Worm (Caenorhabditis elegans): Measurements from ENCODE around the gene dhcr-24.

dhcr-24 gene

DNA sequence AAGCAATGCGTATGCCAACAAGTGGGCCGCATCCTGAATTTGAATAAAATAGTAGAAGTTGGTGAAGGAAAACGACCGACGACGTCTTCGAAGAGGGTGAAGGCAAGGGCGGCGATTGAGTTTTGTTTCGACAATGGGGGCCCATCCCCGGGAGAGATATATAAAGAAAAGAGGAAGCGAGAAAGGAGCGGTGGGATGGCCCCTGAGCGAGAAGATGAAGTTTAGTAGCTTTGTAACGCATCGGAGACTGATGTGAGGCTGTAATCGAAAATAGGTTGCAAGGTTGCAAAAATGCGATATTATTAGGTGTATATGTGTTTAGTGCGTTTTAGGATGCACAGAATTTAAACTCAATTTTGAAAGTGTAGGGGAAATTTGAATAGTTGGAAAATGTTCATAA lies 41.3 kb downstream of the dhcr-24 start:
- TF ChIP-seq flt-1 (GFP tag; IDR thresholded peaks at IDR 0.05) (no peak), tbx-37 (GFP tag; conservative IDR thresholded peaks at IDR 0.05) (no peak), sea-1 (GFP tag; conservative IDR thresholded peaks at IDR 0.05) (no peak), ama-1 (optimal IDR thresholded peaks at IDR 0.05) (no peak), tra-4 (tag; optimal IDR thresholded peaks at IDR 0.05) (no peak), pes-1 (GFP tag; IDR thresholded peaks at IDR 0.05) (no peak), hmbx-1 (tag; optimal IDR thresholded peaks at IDR 0.05) (no peak), F13C5.2 (tag; optimal IDR thresholded peaks at IDR 0.05) (no peak), hmg-4 (GFP tag; optimal IDR thresholded peaks at IDR 0.05) (no peak), aly-1 (tag; optimal IDR thresholded peaks at IDR 0.05) (no peak), scrt-1 (GFP tag; IDR thresholded peaks at IDR 0.05) (no peak), hnd-1 (tag; optimal IDR thresholded peaks at IDR 0.05) (no peak)

ce11 chrX:2520461-2520860 lies 43.5 kb downstream of the dhcr-24 start:
- TF ChIP-seq scrt-1 (GFP tag; IDR thresholded peaks at IDR 0.05) (no peak), hmg-4 (GFP tag; optimal IDR thresholded peaks at IDR 0.05) (peak; percentile 32)

DNA sequence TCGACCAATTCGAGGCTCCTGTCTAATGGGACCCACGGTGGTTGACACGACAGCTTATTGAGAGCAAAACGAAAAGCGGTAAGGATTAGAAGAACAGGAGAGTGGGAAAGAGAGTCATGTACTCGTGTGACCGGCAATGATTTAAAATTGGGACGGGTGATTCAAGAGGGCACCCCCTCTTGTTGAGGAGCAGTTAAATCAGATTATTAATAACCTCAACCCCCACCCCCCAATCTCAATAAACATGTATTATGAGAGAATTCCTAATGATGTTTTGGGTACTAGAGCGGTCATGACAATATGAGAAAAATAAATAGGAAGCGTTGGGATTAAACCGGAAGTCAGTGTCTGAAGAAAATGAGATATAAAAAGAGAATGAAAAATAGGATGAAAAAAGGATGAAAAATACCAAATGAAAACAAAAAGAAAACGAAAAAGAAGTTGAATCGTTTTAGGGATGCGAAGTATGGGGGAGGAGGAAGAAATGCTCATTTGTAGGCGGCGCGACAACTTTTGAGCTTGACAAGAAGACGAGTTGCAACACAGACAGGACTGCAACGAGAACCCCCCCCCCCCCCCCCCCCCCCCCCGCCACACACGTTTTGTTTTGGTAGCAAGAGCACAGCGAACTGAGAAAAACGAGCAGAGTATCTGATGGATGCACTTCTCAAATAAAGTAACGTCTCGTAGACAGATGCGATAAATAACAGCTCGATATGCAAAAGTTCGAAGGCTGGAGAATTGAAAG lies 46.8 kb downstream of the dhcr-24 start:
- TF ChIP-seq B0310.2 (tag; optimal IDR thresholded peaks at IDR 0.05): no peak
- TF ChIP-seq hnd-1 (tag; optimal IDR thresholded peaks at IDR 0.05): no peak
- TF ChIP-seq F13C5.2 (tag; optimal IDR thresholded peaks at IDR 0.05): no peak
- no peak for TF ChIP-seq hmbx-1 (tag; optimal IDR thresholded peaks at IDR 0.05)
- TF ChIP-seq flt-1 (GFP tag; IDR thresholded peaks at IDR 0.05): no peak

ce11 chrX:2515224-2515623 lies 48.7 kb downstream of the dhcr-24 start, which contains the start of gene syg-1:
TSS of gene syg-1 (minus strand) at chrX:2515324.
- TF ChIP-seq pes-1 (GFP tag; IDR thresholded peaks at IDR 0.05) (no peak), B0310.2 (tag; optimal IDR thresholded peaks at IDR 0.05) (no peak), sea-1 (GFP tag; conservative IDR thresholded peaks at IDR 0.05) (no peak), hnd-1 (tag; optimal IDR thresholded peaks at IDR 0.05) (no peak), tbx-37 (GFP tag; conservative IDR thresholded peaks at IDR 0.05) (no peak), ceh-13 (GFP tag; optimal IDR thresholded peaks at IDR 0.05) (no peak), ceh-36 (tag; optimal IDR thresholded peaks at IDR 0.05) (no peak)

DNA sequence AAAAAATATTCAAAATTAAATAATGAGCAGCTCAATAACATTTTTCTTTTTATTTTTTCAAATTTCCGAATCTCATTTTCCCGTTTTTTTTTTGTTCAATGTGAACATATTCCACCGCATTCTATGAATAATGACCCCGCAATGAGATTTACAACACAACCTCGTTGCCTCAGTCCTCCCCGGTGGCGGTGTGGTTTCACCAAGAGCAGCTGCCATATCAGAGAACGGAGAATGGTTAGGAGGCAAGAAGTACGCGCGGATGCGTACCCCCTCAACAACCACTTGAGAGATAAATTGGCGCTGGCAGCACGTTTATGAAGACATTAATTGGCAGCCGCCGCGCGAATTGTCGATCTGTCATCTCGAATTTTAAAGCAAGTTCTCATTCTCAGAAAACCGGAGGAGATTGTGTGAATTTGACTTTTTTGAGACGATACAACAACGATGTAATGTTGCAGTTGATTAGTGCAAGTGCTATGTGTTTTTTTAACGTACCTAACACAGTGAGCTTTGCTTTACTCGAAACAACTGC lies 50.2 kb downstream of the dhcr-24 start:
- TF ChIP-seq hmg-4 (GFP tag; optimal IDR thresholded peaks at IDR 0.05) (peak; percentile 39), scrt-1 (GFP tag; IDR thresholded peaks at IDR 0.05) (no peak), ets-7 (tag; optimal IDR thresholded peaks at IDR 0.05) (no peak), hmbx-1 (tag; optimal IDR thresholded peaks at IDR 0.05) (no peak)
